Fruit fly (Drosophila melanogaster): ENCODE data around the gene Hex-A.

Gene Hex-A

DNA sequence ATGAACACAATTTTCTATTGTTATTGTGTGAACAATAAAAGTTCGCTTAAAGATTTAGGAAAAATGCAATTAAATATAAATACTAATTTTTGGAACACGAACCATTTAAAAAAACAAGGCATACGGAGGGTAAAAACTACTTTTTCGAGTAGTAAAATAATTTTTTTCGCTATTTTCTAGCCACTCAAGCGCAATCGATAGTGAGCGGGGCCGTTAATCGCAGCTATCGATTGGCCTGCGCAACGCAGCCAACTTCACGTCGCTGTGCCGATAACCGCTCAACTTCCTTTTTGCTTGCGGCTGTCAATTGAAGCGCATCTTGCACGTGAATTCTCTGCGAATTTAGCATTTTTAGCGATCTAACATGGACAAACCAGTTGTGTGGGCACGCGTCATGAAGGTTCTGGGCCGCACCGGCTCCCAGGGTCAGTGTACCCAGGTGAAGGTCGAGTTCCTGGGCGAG lies 31.1 kb upstream of the Hex-A start, which contains the start of gene RpS28b:
TSS of gene RpS28b (plus strand) at position 278 of the 463 bp plus-strand sequence.
- TF ChIP-seq D1 (tag; optimal IDR thresholded peaks at IDR 0.05) (no peak), Snoo (tag; optimal IDR thresholded peaks at IDR 0.05) (peak; percentile 91), EcR (GFP tag; optimal IDR thresholded peaks at IDR 0.05) (peak; percentile 45), CG12605 (GFP tag; IDR thresholded peaks at IDR 0.05) (peak; percentile 78), CG4496 (GFP tag; IDR thresholded peaks at IDR 0.05) (peak; percentile 96), CG15710 (tag; optimal IDR thresholded peaks at IDR 0.05) (peak; percentile 57), CG8301 (tag; optimal IDR thresholded peaks at IDR 0.05) (peak; percentile 20), Pif1B (GFP tag; optimal IDR thresholded peaks at IDR 0.05) (peak; percentile 65), CG9948 (tag; optimal IDR thresholded peaks at IDR 0.05) (no peak), CG34367 (tag; optimal IDR thresholded peaks at IDR 0.05) (peak; percentile 82), rn (GFP tag; IDR thresholded peaks at IDR 0.05) (peak; percentile 69), fd96Ca (GFP tag; IDR thresholded peaks at IDR 0.05) (peak; percentile 73), CG8159 (tag; optimal IDR thresholded peaks at IDR 0.05) (peak; percentile 2), CG10348 (GFP tag; IDR thresholded peaks at IDR 0.05) (no peak), Ets98B (GFP tag; IDR thresholded peaks at IDR 0.05) (peak; percentile 73), CG32121 (GFP tag; IDR thresholded peaks at IDR 0.05) (peak; percentile 61; the same call in 1 of the 2 replicates), gl (tag; optimal IDR thresholded peaks at IDR 0.05) (peak; percentile 60), CG14655 (GFP tag; optimal IDR thresholded peaks at IDR 0.05) (no peak), CG13204 (GFP tag; optimal IDR thresholded peaks at IDR 0.05) (no peak), Pif1A (GFP tag; optimal IDR thresholded peaks at IDR 0.05) (no peak), CG17806 (tag; optimal IDR thresholded peaks at IDR 0.05) (peak; percentile 7)

DNA sequence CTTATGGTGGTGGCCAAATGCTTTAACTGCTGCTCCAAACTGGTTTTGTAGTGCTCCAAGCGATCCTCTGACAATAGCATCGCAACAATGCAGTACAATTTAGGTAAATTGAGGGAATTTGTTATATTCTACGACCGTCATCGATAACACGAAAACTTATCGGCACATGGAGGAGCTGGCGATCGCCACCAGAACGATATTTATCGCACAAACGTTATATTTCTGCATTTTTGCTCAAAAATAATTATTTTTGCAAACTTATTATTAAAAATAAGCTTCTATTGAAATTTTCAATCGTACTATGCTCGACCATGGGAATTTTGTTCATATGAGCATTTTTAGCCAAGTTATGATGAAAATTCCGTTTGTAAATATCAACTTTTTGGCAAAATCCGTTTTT lies 29.1 kb upstream of the Hex-A start, which contains the start of gene CG15317:
TSS of gene CG15317 (minus strand) at position 148 of the 400 bp plus-strand sequence.
- no peak for TF ChIP-seq Snoo (tag; optimal IDR thresholded peaks at IDR 0.05)
- TF ChIP-seq CG4496 (GFP tag; IDR thresholded peaks at IDR 0.05): 0 out of 3 replicates have a peak, but pooled peaks have one; percentile 32
- no peak for TF ChIP-seq CG13204 (GFP tag; optimal IDR thresholded peaks at IDR 0.05)
- no peak for TF ChIP-seq Pif1B (GFP tag; optimal IDR thresholded peaks at IDR 0.05)

DNA sequence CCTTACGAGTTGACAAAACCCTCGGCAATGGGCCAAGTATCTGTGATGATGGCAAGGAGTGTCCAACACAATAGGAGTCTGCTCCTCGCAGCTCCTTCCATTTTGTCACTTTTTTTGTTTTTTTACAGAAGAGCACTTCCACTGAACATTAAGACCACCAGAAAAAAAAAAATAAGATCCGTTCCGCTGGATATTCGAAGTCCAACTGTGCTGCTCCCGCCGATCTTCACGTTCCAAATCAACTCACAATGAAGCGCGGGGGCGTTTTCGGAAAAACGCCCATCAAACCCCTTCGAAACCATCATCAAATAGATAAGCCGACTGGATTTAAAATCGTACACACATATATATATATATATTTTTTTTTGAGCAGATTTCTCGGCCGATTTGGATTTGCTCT lies 14.3 kb upstream of the Hex-A start, which contains the start of gene Cubn:
TSS of gene Cubn (minus strand) at position 101 of the 400 bp plus-strand sequence.
- no peak for TF ChIP-seq CG34367 (tag; optimal IDR thresholded peaks at IDR 0.05)
- no peak for TF ChIP-seq fd96Ca (GFP tag; IDR thresholded peaks at IDR 0.05)
- no peak for TF ChIP-seq Pif1A (GFP tag; optimal IDR thresholded peaks at IDR 0.05)
- no peak for TF ChIP-seq CG17806 (tag; optimal IDR thresholded peaks at IDR 0.05)
- TF ChIP-seq CG8301 (tag; optimal IDR thresholded peaks at IDR 0.05): no peak
- TF ChIP-seq CG32121 (GFP tag; IDR thresholded peaks at IDR 0.05): no peak

DNA sequence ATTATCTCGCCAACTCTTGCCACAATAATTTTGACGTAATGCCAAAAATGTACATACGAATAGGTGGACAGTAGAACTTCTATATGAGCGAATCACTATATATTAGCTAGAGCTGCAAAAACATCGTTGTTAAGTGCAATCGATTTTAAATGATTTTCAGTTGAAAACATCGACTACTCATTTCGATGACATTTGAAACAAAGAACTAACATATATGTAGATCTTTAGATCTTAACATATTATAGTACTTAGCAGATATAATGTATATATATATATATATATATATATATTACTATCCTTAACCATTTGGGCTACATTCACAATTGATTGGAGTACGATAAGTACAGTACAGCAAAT lies 9.3 kb upstream of the Hex-A start, which contains the start of gene CG42395:
TSS of gene CG42395 (minus strand) at position 101 of the 357 bp plus-strand sequence.
- TF ChIP-seq fd96Ca (GFP tag; IDR thresholded peaks at IDR 0.05) (no peak), CG9948 (tag; optimal IDR thresholded peaks at IDR 0.05) (no peak), Ets98B (GFP tag; IDR thresholded peaks at IDR 0.05) (no peak), CG8159 (tag; optimal IDR thresholded peaks at IDR 0.05) (no peak), gl (tag; optimal IDR thresholded peaks at IDR 0.05) (no peak), Pif1B (GFP tag; optimal IDR thresholded peaks at IDR 0.05) (no peak), D1 (tag; optimal IDR thresholded peaks at IDR 0.05) (no peak), Snoo (tag; optimal IDR thresholded peaks at IDR 0.05) (no peak), Pif1A (GFP tag; optimal IDR thresholded peaks at IDR 0.05) (no peak), CG8301 (tag; optimal IDR thresholded peaks at IDR 0.05) (no peak), CG14655 (GFP tag; optimal IDR thresholded peaks at IDR 0.05) (no peak), EcR (GFP tag; optimal IDR thresholded peaks at IDR 0.05) (no peak), CG12605 (GFP tag; IDR thresholded peaks at IDR 0.05) (no peak), CG13204 (GFP tag; optimal IDR thresholded peaks at IDR 0.05) (no peak), CG15710 (tag; optimal IDR thresholded peaks at IDR 0.05) (no peak), CG32121 (GFP tag; IDR thresholded peaks at IDR 0.05) (no peak)

DNA sequence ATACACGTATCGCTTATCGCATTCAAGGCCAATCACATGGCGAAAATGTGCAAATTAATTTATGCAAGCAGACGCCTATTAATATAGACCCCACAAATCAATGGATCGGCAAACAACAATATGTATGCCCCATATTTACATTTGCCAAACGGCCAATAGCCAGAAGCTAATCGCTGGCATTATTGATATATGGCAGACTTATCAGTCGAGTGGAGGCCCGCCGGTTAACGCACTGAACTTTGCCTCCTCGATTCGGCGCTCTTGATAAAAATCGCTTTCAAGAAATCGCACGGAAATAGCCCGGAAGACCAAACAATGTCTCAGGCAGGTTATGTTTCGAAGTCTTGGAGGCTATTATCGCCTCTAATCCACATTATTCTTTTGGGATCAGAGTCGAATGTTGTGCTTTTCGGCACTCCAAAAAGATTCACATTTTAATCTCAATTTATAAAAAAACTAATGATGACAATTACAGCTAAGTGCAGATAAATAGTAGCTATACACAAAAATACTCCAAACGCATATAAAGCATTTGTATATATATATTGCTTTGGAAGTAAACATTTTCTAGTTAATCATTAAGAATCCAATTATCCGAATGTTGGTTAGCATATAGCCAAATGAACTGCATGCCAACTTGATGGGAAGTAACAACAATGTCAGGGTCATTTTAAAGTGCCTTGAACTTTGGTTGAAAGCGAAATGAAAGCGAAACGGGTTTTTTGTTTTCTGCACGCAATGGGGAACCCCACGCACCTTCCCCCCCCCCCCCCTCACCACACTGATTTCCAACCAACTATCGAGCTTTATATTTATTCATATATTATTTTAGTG lies 8.8 kb upstream of the Hex-A start:
- TF ChIP-seq CG34367 (tag; optimal IDR thresholded peaks at IDR 0.05) (no peak), EcR (GFP tag; optimal IDR thresholded peaks at IDR 0.05) (peak; percentile 94)

DNA sequence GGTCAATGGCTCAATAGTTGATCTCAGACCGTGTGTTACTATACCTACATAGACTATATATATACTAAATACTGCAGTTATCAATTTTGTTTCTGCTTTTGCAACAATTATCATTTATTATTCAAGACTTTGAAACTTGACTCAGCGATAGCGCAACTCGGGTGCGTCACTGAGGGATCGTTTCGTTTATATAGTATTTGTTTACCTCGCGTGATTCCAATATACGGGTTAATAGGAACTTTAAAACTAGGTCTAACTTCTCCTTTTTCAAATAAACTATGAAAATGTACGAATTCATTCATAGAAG lies 8.2 kb upstream of the Hex-A start:
- no peak for TF ChIP-seq CG8301 (tag; optimal IDR thresholded peaks at IDR 0.05)
- peak; percentile 64 for TF ChIP-seq EcR (GFP tag; optimal IDR thresholded peaks at IDR 0.05)

DNA sequence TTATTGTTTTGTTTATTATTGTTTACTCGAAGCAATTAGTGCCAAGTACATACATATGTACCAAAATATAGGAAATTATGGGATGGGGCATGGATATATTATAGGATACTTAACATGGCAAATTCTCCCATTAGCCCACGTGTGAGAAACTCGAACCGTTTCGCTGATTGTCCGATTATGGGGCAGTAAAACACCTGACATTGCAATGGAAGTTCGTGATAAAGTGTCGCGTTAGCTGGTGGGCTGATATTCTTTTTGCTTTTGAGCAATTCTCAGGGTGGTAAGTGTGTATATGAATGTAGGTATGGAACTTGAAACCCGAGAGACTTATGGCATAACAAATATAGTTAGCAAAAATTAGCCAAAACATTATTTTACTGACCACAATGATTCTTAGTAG lies 7.5 kb upstream of the Hex-A start:
- TF ChIP-seq EcR (GFP tag; optimal IDR thresholded peaks at IDR 0.05) (no peak), fd96Ca (GFP tag; IDR thresholded peaks at IDR 0.05) (no peak), CG32121 (GFP tag; IDR thresholded peaks at IDR 0.05) (no peak), CG4496 (GFP tag; IDR thresholded peaks at IDR 0.05) (no peak), CG17806 (tag; optimal IDR thresholded peaks at IDR 0.05) (no peak), CG8301 (tag; optimal IDR thresholded peaks at IDR 0.05) (no peak), CG13204 (GFP tag; optimal IDR thresholded peaks at IDR 0.05) (no peak)
